Worm (Caenorhabditis elegans) whole organism, young adult: Measurements from ENCODE around the gene egl-8.

Experiments used
- ZK185.1 ChIP-seq: sonication (generic microtip); optimal IDR thresholded peaks from 2 replicates; lab custom pipeline; 2016; ENCODE audit warnings: mild to moderate bottlenecking, missing genetic modification characterization, missing compliant biosample characterization; ENCODE audit not compliant: poor library complexity, severe bottlenecking
- athp-1 ChIP-seq: sonication (generic microtip); optimal IDR thresholded peaks from 2 replicates; lab custom pipeline; 2017; ENCODE audit warnings: mild to moderate bottlenecking, missing genetic modification characterization, missing compliant biosample characterization
- ceh-40 ChIP-seq: fragments of 200-800 bp; sonication (Bioruptor generic); IDR thresholded peaks from 2 replicates; pipeline ENCODE4 v1.3.6; 2022; ENCODE audit warnings: missing genetic modification characterization, missing compliant biosample characterization
- ceh-79 ChIP-seq: sonication (generic microtip); optimal IDR thresholded peaks from 2 replicates; lab custom pipeline; 2017; ENCODE audit warnings: mild to moderate bottlenecking, missing genetic modification characterization, missing compliant biosample characterization
- ets-4 ChIP-seq: fragments of 200-800 bp; sonication (Bioruptor generic); optimal IDR thresholded peaks from 2 replicates; lab custom pipeline; 2018; ENCODE audit warnings: mild to moderate bottlenecking, missing genetic modification characterization, missing compliant biosample characterization
- hsf-1 ChIP-seq: fragments of 200-800 bp; sonication (Bioruptor generic); IDR thresholded peaks from 2 replicates; pipeline ENCODE4 v1.3.6; 2022; ENCODE audit warnings: missing genetic modification reagents, missing genetic modification characterization, missing compliant biosample characterization
- let-526 ChIP-seq: fragments of 200-800 bp; sonication (Bioruptor generic); IDR thresholded peaks from 2 replicates; pipeline ENCODE4 v1.3.6; 2022; ENCODE audit warnings: missing genetic modification reagents, missing genetic modification characterization, missing compliant biosample characterization
- pha-4 ChIP-seq: fragments of 150-350 bp; sonication (generic microtip); optimal IDR thresholded peaks from 2 replicates; lab custom pipeline; 2014; ENCODE audit warnings: missing biosample characterization, missing genetic modification reagents, missing genetic modification characterization
- snpc-3.4 ChIP-seq: sonication (generic microtip); optimal IDR thresholded peaks from 2 replicates; lab custom pipeline; 2017; ENCODE audit warnings: missing genetic modification characterization, mild to moderate bottlenecking, missing compliant biosample characterization, antibody characterized with exemption, moderate library complexity, missing genotype, missing genetic modification reagents
- snpc-4 ChIP-seq, 5 experiments: fragments of 150-350 bp in 1 of 5; sonication (generic microtip) in 4 of 5; optimal IDR thresholded peaks; 2 replicates each; lab custom pipeline; 2014 to 2018; ENCODE audit warnings: missing genetic modification characterization in 5 of 5, missing biosample characterization in 3 of 5, antibody characterized with exemption in 2 of 5, mild to moderate bottlenecking in 2 of 5, missing compliant biosample characterization in 2 of 5, missing genotype in 2 of 5, moderate library complexity in 2 of 5, missing genetic modification reagents in 1 of 5
- unc-62 ChIP-seq: fragments of 150-350 bp; optimal IDR thresholded peaks from 2 replicates; lab custom pipeline; 2014; ENCODE audit warnings: missing biosample characterization, missing genetic modification reagents, missing genetic modification characterization
- ztf-22 ChIP-seq: fragments of 200-800 bp; sonication (Bioruptor generic); optimal IDR thresholded peaks from 2 replicates; lab custom pipeline; 2018; ENCODE audit warnings: mild to moderate bottlenecking, missing genetic modification characterization, moderate library complexity, missing compliant biosample characterization

DNA sequence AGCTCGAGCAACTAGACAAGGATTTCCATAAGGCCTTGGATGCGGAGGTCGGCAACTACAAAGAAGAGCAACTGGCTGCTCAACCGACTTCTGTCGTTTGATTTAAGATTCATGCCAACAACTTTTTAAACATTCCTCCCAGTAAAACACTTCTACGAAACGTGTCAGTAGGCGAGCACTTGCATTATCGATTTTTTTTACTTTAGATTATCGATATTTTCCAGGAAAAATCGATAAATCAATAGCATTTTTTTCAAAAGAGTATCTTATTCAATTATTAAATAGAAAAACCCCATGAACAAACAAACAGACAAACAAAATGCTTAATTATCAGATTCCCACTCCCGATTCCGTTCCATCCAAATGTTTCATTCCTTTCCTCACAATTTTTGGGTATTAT is 22.5 kb downstream of the egl-8 start:
- TF ChIP-seq athp-1 (tag; lab: Kevin White, UChicago) (no peak), snpc-4 (GFP tag; optimal IDR thresholded peaks at IDR 0.05; lab: Kevin White, UChicago) (no peak), snpc-4 (tag; optimal IDR thresholded peaks at IDR 0.05; lab: Kevin White, UChicago) (no peak), ets-4 (no peak), pha-4 (tag; lab: Kevin White, UChicago) (no peak), ztf-22 (GFP tag; lab: Kevin White, UChicago) (no peak), hsf-1 (GFP tag; lab: Robert Waterston, UW) (no peak), ZK185.1 (tag; lab: Kevin White, UChicago) (no peak), let-526 (GFP tag; lab: Robert Waterston, UW) (no peak), unc-62 (GFP tag; lab: Kevin White, UChicago) (no peak), ceh-40 (GFP tag; lab: Robert Waterston, UW) (no peak), snpc-3.4 (tag; lab: Kevin White, UChicago) (no peak), ceh-79 (tag; lab: Kevin White, UChicago) (no peak)
